Comparison of ENCODE assay signal across 1 fruit fly cellular context in the genomic region with DNA sequence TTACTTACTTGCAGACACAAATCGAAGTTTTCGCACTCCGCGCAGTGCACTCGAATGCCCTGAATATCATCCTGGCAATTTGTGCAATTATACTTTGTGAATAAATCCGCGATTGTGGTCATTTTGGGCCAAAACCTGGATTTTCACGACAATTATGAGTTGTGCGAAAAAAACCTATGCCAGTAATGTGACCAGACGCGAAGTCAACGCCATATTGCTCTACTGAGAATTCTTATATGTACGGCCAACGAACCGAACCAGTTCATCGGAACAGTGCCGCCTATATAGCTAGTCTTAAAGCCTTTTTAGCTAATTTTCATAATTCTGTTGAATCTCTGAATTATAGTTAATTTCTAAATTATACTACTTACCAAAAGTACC.
TF ChIP-seq lines count a peak whose summit lies in the region.

A gene (minus strand): TSS at position 214 of the 381 bp plus-strand sequence.

TF ChIP-seq in whole organism, embryonic, 481 proteins besides CTCF, POLR2A, EP300 and RAD21 (continued from another document):
- TF ChIP-seq Chrac-16 (GFP tag; optimal IDR thresholded peaks at IDR 0.05; lab: Kevin White, UChicago) (no peak), CG7963 (GFP tag; IDR thresholded peaks at IDR 0.05; lab: Robert Waterston, UW; ENCODE audit: partially characterized antibody) (0 out of 3 replicates have a peak, but pooled peaks have one; percentile 23), cg (GFP tag; optimal IDR thresholded peaks at IDR 0.05; lab: Kevin White, UChicago) (peak; percentile 86), HLHmδ (GFP tag; optimal IDR thresholded peaks at IDR 0.05; lab: Kevin White, UChicago) (no peak), lbe (GFP tag; optimal IDR thresholded peaks at IDR 0.05; lab: Kevin White, UChicago) (no peak), Nf-YC (tag; optimal IDR thresholded peaks at IDR 0.05; lab: Kevin White, UChicago) (no peak), Awh (GFP tag; IDR thresholded peaks at IDR 0.05; lab: Robert Waterston, UW) (no peak), CG9609 (GFP tag; optimal IDR thresholded peaks at IDR 0.05; lab: Kevin White, UChicago) (no peak), CG17912 (GFP tag; optimal IDR thresholded peaks at IDR 0.05; lab: Kevin White, UChicago) (no peak), corto (GFP tag; optimal IDR thresholded peaks at IDR 0.05; lab: Kevin White, UChicago) (no peak), CG8089 (GFP tag; optimal IDR thresholded peaks at IDR 0.05; lab: Kevin White, UChicago) (no peak), btn (GFP tag; optimal IDR thresholded peaks at IDR 0.05; lab: Kevin White, UChicago) (no peak), Drgx (GFP tag; IDR thresholded peaks at IDR 0.05; lab: Robert Waterston, UW) (no peak; the same call in 1 of the 2 replicates), CrebB (tag; optimal IDR thresholded peaks at IDR 0.05; lab: Kevin White, UChicago) (no peak), hb (GFP tag; IDR thresholded peaks at IDR 0.05; lab: Robert Waterston, UW; ENCODE audit: partially characterized antibody) (no peak), Scr (GFP tag; IDR thresholded peaks at IDR 0.05; lab: Robert Waterston, UW; ENCODE audit: partially characterized antibody) (peak; percentile 45), chn (GFP tag; optimal IDR thresholded peaks at IDR 0.05; lab: Kevin White, UChicago) (no peak), kay (GFP tag; optimal IDR thresholded peaks at IDR 0.05; lab: Kevin White, UChicago) (no peak), jumu (GFP tag; optimal IDR thresholded peaks at IDR 0.05; lab: Kevin White, UChicago) (no peak), CG11560 (tag; IDR thresholded peaks at IDR 0.05; lab: Robert Waterston, UW) (no peak), Med (GFP tag; lab: Kevin White, UChicago) (peak; percentile 66), lola (GFP tag; optimal IDR thresholded peaks at IDR 0.05; lab: Kevin White, UChicago) (no peak), Hey (tag; optimal IDR thresholded peaks at IDR 0.05; lab: Kevin White, UChicago) (no peak), Antp (GFP tag; optimal IDR thresholded peaks at IDR 0.05; lab: Kevin White, UChicago) (no peak), CG18764 (GFP tag; optimal IDR thresholded peaks at IDR 0.05; lab: Kevin White, UChicago) (no peak), CG31441 (GFP tag; IDR thresholded peaks at IDR 0.05; lab: Robert Waterston, UW) (0 out of 2 replicates have a peak, but pooled peaks have one; percentile 4), Camta (GFP tag; optimal IDR thresholded peaks at IDR 0.05; lab: Kevin White, UChicago) (no peak), mam (GFP tag; optimal IDR thresholded peaks at IDR 0.05; lab: Kevin White, UChicago) (no peak), slbo (GFP tag; IDR thresholded peaks at IDR 0.05; lab: Robert Waterston, UW) (no peak), NC2β (GFP tag; optimal IDR thresholded peaks at IDR 0.05; lab: Kevin White, UChicago) (no peak), dimm (GFP tag; IDR thresholded peaks at IDR 0.05; lab: Robert Waterston, UW) (no peak), CG16813 (GFP tag; IDR thresholded peaks at IDR 0.05; lab: Robert Waterston, UW; ENCODE audit: partially characterized antibody) (peak; percentile 41; the same call in 1 of the 3 replicates), chif (GFP tag; optimal IDR thresholded peaks at IDR 0.05; lab: Kevin White, UChicago) (no peak), amos (GFP tag; IDR thresholded peaks at IDR 0.05; lab: Robert Waterston, UW; ENCODE audit: partially characterized antibody) (peak; percentile 45; the same call in 1 of the 2 replicates), dati (GFP tag; IDR thresholded peaks at IDR 0.05; lab: Robert Waterston, UW) (no peak), CG6791 (GFP tag; IDR thresholded peaks at IDR 0.05; lab: Robert Waterston, UW; ENCODE audit: partially characterized antibody) (peak; percentile 34; the same call in 1 of the 3 replicates), CG4617 (GFP tag; optimal IDR thresholded peaks at IDR 0.05; lab: Kevin White, UChicago; ENCODE audit: borderline replicate concordance) (peak; percentile 92), Max (GFP tag; optimal IDR thresholded peaks at IDR 0.05; lab: Kevin White, UChicago) (no peak), MBD-R2 (GFP tag; IDR thresholded peaks at IDR 0.05; lab: Robert Waterston, UW) (peak; percentile 48; the same call in 1 of the 2 replicates), sc (optimal IDR thresholded peaks at IDR 0.05; lab: Kevin White, UChicago) (no peak), sc (GFP tag; optimal IDR thresholded peaks at IDR 0.05; lab: Kevin White, UChicago) (no peak), CG16779 (GFP tag; IDR thresholded peaks at IDR 0.05; lab: Robert Waterston, UW) (no peak), CG13287 (GFP tag; IDR thresholded peaks at IDR 0.05; lab: Robert Waterston, UW; ENCODE audit: partially characterized antibody) (peak; percentile 35; the same call in 1 of the 2 replicates), YL-1 (GFP tag; optimal IDR thresholded peaks at IDR 0.05; lab: Kevin White, UChicago) (peak; percentile 89), CG13424 (tag; optimal IDR thresholded peaks at IDR 0.05; lab: Kevin White, UChicago) (no peak), CG1024 (GFP tag; IDR thresholded peaks at IDR 0.05; lab: Robert Waterston, UW) (no peak), Dll (GFP tag; IDR thresholded peaks at IDR 0.05; lab: Robert Waterston, UW; ENCODE audit: partially characterized antibody) (0 out of 4 replicates have a peak, but pooled peaks have one; percentile 37), fru (optimal IDR thresholded peaks at IDR 0.05; lab: Kevin White, UChicago) (no peak), CG3163 (GFP tag; optimal IDR thresholded peaks at IDR 0.05; lab: Kevin White, UChicago) (no peak), Dp (GFP tag; optimal IDR thresholded peaks at IDR 0.05; lab: Kevin White, UChicago) (no peak), CG30020 (tag; optimal IDR thresholded peaks at IDR 0.05; lab: Kevin White, UChicago) (peak; percentile 25), Oaz (GFP tag; IDR thresholded peaks at IDR 0.05; lab: Robert Waterston, UW) (no peak), Sin3A (optimal IDR thresholded peaks at IDR 0.05; lab: Kevin White, UChicago) (peak; percentile 35), Sry-δ (GFP tag; optimal IDR thresholded peaks at IDR 0.05; lab: Kevin White, UChicago) (peak; percentile 18), Bgb (GFP tag; IDR thresholded peaks at IDR 0.05; lab: Robert Waterston, UW; ENCODE audit: partially characterized antibody) (peak; percentile 47), vfl (GFP tag; optimal IDR thresholded peaks at IDR 0.05; lab: Kevin White, UChicago) (no peak), ato (GFP tag; IDR thresholded peaks at IDR 0.05; lab: Robert Waterston, UW; ENCODE audit: partially characterized antibody) (peak; percentile 29; the same call in 1 of the 2 replicates), nerfin-1 (tag; optimal IDR thresholded peaks at IDR 0.05; lab: Kevin White, UChicago) (no peak), Usf (GFP tag; optimal IDR thresholded peaks at IDR 0.05; lab: Kevin White, UChicago) (no peak), pho (GFP tag; optimal IDR thresholded peaks at IDR 0.05; lab: Kevin White, UChicago) (no peak), caup (GFP tag; optimal IDR thresholded peaks at IDR 0.05; lab: Kevin White, UChicago; ENCODE audit: severe bottlenecking) (no peak), hkb (optimal IDR thresholded peaks at IDR 0.05; lab: Kevin White, UChicago) (no peak), hkb (GFP tag; IDR thresholded peaks at IDR 0.05; lab: Robert Waterston, UW) (no peak), Dbx (GFP tag; IDR thresholded peaks at IDR 0.05; lab: Robert Waterston, UW) (no peak), so (GFP tag; IDR thresholded peaks at IDR 0.05; lab: Robert Waterston, UW) (no peak; the same call in 2 of the 3 replicates), CG8478 (optimal IDR thresholded peaks at IDR 0.05; lab: Kevin White, UChicago) (no peak), zen (tag; optimal IDR thresholded peaks at IDR 0.05; lab: Kevin White, UChicago) (no peak), Mrtf (GFP tag; IDR thresholded peaks at IDR 0.05; lab: Robert Waterston, UW) (no peak), Atf6 (GFP tag; IDR thresholded peaks at IDR 0.05; lab: Robert Waterston, UW) (0 out of 2 replicates have a peak, but pooled peaks have one; percentile 6), Kr (GFP tag; optimal IDR thresholded peaks at IDR 0.05; lab: Kevin White, UChicago) (no peak), CG9797 (GFP tag; optimal IDR thresholded peaks at IDR 0.05; lab: Kevin White, UChicago) (peak; percentile 86), vnd (GFP tag; IDR thresholded peaks at IDR 0.05; lab: Robert Waterston, UW; ENCODE audit: partially characterized antibody) (no peak), Tbp (GFP tag; optimal IDR thresholded peaks at IDR 0.05; lab: Kevin White, UChicago) (no peak), CG12299 (tag; optimal IDR thresholded peaks at IDR 0.05; lab: Kevin White, UChicago) (no peak), Sry-β (GFP tag; optimal IDR thresholded peaks at IDR 0.05; lab: Kevin White, UChicago) (peak; percentile 93), crp (GFP tag; optimal IDR thresholded peaks at IDR 0.05; lab: Kevin White, UChicago) (peak in 1 of 2 experiments; percentile 47), row (GFP tag; IDR thresholded peaks at IDR 0.05; lab: Robert Waterston, UW) (peak; percentile 64), gsb-n (tag; optimal IDR thresholded peaks at IDR 0.05; lab: Kevin White, UChicago) (no peak), BtbVII (GFP tag; optimal IDR thresholded peaks at IDR 0.05; lab: Kevin White, UChicago) (no peak), CG11504 (tag; optimal IDR thresholded peaks at IDR 0.05; lab: Kevin White, UChicago) (no peak), phol (tag; optimal IDR thresholded peaks at IDR 0.05; lab: Kevin White, UChicago) (peak; percentile 99), nerfin-2 (GFP tag; IDR thresholded peaks at IDR 0.05; lab: Robert Waterston, UW; ENCODE audit: partially characterized antibody) (peak; percentile 31; the same call in 1 of the 2 replicates), MESR4 (GFP tag; optimal IDR thresholded peaks at IDR 0.05; lab: Kevin White, UChicago) (peak; percentile 97), danr (GFP tag; IDR thresholded peaks at IDR 0.05; lab: Robert Waterston, UW) (no peak), CG10979 (tag; optimal IDR thresholded peaks at IDR 0.05; lab: Kevin White, UChicago) (no peak), Doc3 (GFP tag; IDR thresholded peaks at IDR 0.05; lab: Robert Waterston, UW; ENCODE audit: partially characterized antibody) (no peak), CG4820 (GFP tag; optimal IDR thresholded peaks at IDR 0.05; lab: Kevin White, UChicago) (no peak), disco-r (GFP tag; optimal IDR thresholded peaks at IDR 0.05; lab: Kevin White, UChicago) (no peak), NFAT (GFP tag; IDR thresholded peaks at IDR 0.05; lab: Robert Waterston, UW) (no peak), Atf3 (GFP tag; optimal IDR thresholded peaks at IDR 0.05; lab: Kevin White, UChicago) (no peak), CG17186 (GFP tag; optimal IDR thresholded peaks at IDR 0.05; lab: Kevin White, UChicago) (no peak), otp (GFP tag; IDR thresholded peaks at IDR 0.05; lab: Robert Waterston, UW) (no peak), CG34422 (GFP tag; IDR thresholded peaks at IDR 0.05; lab: Robert Waterston, UW) (peak; percentile 49; the same call in 2 of the 3 replicates), CG11085 (GFP tag; IDR thresholded peaks at IDR 0.05; lab: Robert Waterston, UW) (no peak), twi (tag; optimal IDR thresholded peaks at IDR 0.05; lab: Kevin White, UChicago) (no peak), Rfx (GFP tag; IDR thresholded peaks at IDR 0.05; lab: Robert Waterston, UW) (no peak), CG17829 (tag; optimal IDR thresholded peaks at IDR 0.05; lab: Kevin White, UChicago) (no peak), CG3995 (GFP tag; optimal IDR thresholded peaks at IDR 0.05; lab: Kevin White, UChicago) (no peak), rib (GFP tag; IDR thresholded peaks at IDR 0.05; lab: Robert Waterston, UW) (peak; percentile 32; the same call in 1 of the 2 replicates), vvl (GFP tag; IDR thresholded peaks at IDR 0.05; lab: Robert Waterston, UW) (no peak), wek (GFP tag; optimal IDR thresholded peaks at IDR 0.05; lab: Kevin White, UChicago) (no peak), NC2α (GFP tag; optimal IDR thresholded peaks at IDR 0.05; lab: Kevin White, UChicago) (no peak), CG7839 (tag; optimal IDR thresholded peaks at IDR 0.05; lab: Kevin White, UChicago) (no peak), fu2 (GFP tag; optimal IDR thresholded peaks at IDR 0.05; lab: Kevin White, UChicago) (no peak), Ets97D (GFP tag; optimal IDR thresholded peaks at IDR 0.05; lab: Kevin White, UChicago) (peak; percentile 7), CG10654 (GFP tag; optimal IDR thresholded peaks at IDR 0.05; lab: Kevin White, UChicago) (no peak), CG17361 (GFP tag; IDR thresholded peaks at IDR 0.05; lab: Robert Waterston, UW) (no peak), sna (GFP tag; IDR thresholded peaks at IDR 0.05; lab: Robert Waterston, UW; ENCODE audit: partially characterized antibody) (peak; percentile 21; the same call in 1 of the 2 replicates), CG18619 (GFP tag; optimal IDR thresholded peaks at IDR 0.05; lab: Kevin White, UChicago) (no peak), CG5953 (GFP tag; IDR thresholded peaks at IDR 0.05; lab: Robert Waterston, UW) (no peak), slou (GFP tag; optimal IDR thresholded peaks at IDR 0.05; lab: Kevin White, UChicago) (no peak), jing (GFP tag; optimal IDR thresholded peaks at IDR 0.05; lab: Kevin White, UChicago) (no peak), HmgD (GFP tag; optimal IDR thresholded peaks at IDR 0.05; lab: Kevin White, UChicago) (no peak), CG43689 (GFP tag; IDR thresholded peaks at IDR 0.05; lab: Robert Waterston, UW) (no peak), CG8290 (GFP tag; optimal IDR thresholded peaks at IDR 0.05; lab: Kevin White, UChicago) (no peak), CG8290 (tag; optimal IDR thresholded peaks at IDR 0.05; lab: Kevin White, UChicago) (peak in 1 of 2 experiments; percentile 23), CG32767 (GFP tag; IDR thresholded peaks at IDR 0.05; lab: Robert Waterston, UW) (no peak; the same call in none of the 2 replicates), pnt (GFP tag; optimal IDR thresholded peaks at IDR 0.05; lab: Kevin White, UChicago) (no peak), gfzf (GFP tag; optimal IDR thresholded peaks at IDR 0.05; lab: Kevin White, UChicago) (peak; percentile 68), unpg (GFP tag; optimal IDR thresholded peaks at IDR 0.05; lab: Kevin White, UChicago) (no peak)
